Worm (Caenorhabditis elegans) whole organism, young adult: Measurements from ENCODE around the gene M117.1.

Experiments
- ceh-100 ChIP-seq: fragments of 200-800 bp; sonication (Bioruptor generic); IDR thresholded peaks from 2 replicates; pipeline ENCODE4 v1.3.6; 2022; ENCODE audit warnings: missing genetic modification reagents, missing genetic modification characterization, missing compliant biosample characterization
- pha-4 ChIP-seq: fragments of 150-350 bp; sonication (generic microtip); optimal IDR thresholded peaks from 2 replicates; lab custom pipeline; 2014; ENCODE audit warnings: missing biosample characterization, missing genetic modification reagents, missing genetic modification characterization
- rcor-1 ChIP-seq: fragments of 200-800 bp; sonication (Bioruptor generic); IDR thresholded peaks from 2 replicates; pipeline ENCODE4 v1.3.6; 2022; ENCODE audit warnings: missing genetic modification reagents, missing genetic modification characterization, missing compliant biosample characterization
- unc-62 ChIP-seq: fragments of 150-350 bp; optimal IDR thresholded peaks from 2 replicates; lab custom pipeline; 2014; ENCODE audit warnings: missing biosample characterization, missing genetic modification reagents, missing genetic modification characterization

ce11 chrIV:11788383-11788963 lies 25.6 kb upstream of the M117.1 start:
- TF ChIP-seq pha-4 (tag; lab: Kevin White, UChicago) (no peak), rcor-1 (GFP tag; lab: Robert Waterston, UW) (no peak), unc-62 (no peak), ceh-100 (GFP tag; lab: Robert Waterston, UW) (no peak)
